Worm (Caenorhabditis elegans) whole organism, L1 larva: ENCODE data around the gene srg-61.

Experiments
- C34B4.2 ChIP-seq: sonication (generic microtip); optimal IDR thresholded peaks from 2 replicates; lab custom pipeline; 2017; ENCODE audit warnings: mild to moderate bottlenecking, missing genetic modification characterization, missing compliant biosample characterization
- aly-2 ChIP-seq: fragments of 150-350 bp; optimal IDR thresholded peaks from 2 replicates; lab custom pipeline; 2014; ENCODE audit warnings: missing biosample characterization, missing genetic modification characterization
- blmp-1 ChIP-seq: fragments of 150-350 bp; optimal IDR thresholded peaks from 2 replicates; lab custom pipeline; 2014; ENCODE audit warnings: missing biosample characterization, missing genetic modification characterization
- ceh-82 ChIP-seq, 3 experiments: fragments of 150-350 bp in 1 of 3; sonication (generic microtip) in 2 of 3; optimal IDR thresholded peaks; 2 replicates each; lab custom pipeline; 2014 to 2017; ENCODE audit warnings: missing biosample characterization in 3 of 3, missing genetic modification characterization in 3 of 3
- efl-3 ChIP-seq: fragments of 200-800 bp; sonication (Bioruptor generic); optimal IDR thresholded peaks from 2 replicates; lab custom pipeline; 2018; ENCODE audit warnings: mild to moderate bottlenecking, missing genetic modification characterization, missing compliant biosample characterization
- egl-27 ChIP-seq, 2 experiments: fragments of 150-350 bp in 1 of 2; sonication (generic microtip); optimal IDR thresholded peaks; 3 replicates each; lab custom pipeline; 2017 to 2018; ENCODE audit warnings: missing biosample characterization in 2 of 2, missing genetic modification characterization in 2 of 2, missing genetic modification reagents in 2 of 2
- fkh-8 ChIP-seq: sonication (generic microtip); optimal IDR thresholded peaks from 2 replicates; lab custom pipeline; 2016; ENCODE audit warnings: mild to moderate bottlenecking, missing genetic modification characterization, missing compliant biosample characterization
- irx-1 ChIP-seq: sonication (generic microtip); optimal IDR thresholded peaks from 2 replicates; lab custom pipeline; 2016; ENCODE audit warnings: missing genetic modification characterization, missing compliant biosample characterization
- lin-14 ChIP-seq: fragments of 200-800 bp; sonication (Bioruptor generic); optimal IDR thresholded peaks from 2 replicates; lab custom pipeline; 2018; ENCODE audit warnings: mild to moderate bottlenecking, missing genetic modification characterization, moderate library complexity, missing compliant biosample characterization
- lin-39 ChIP-seq: fragments of 150-350 bp; optimal IDR thresholded peaks from 2 replicates; lab custom pipeline; 2014; ENCODE audit warnings: missing biosample characterization, missing genetic modification reagents, missing genetic modification characterization
- nhr-11 ChIP-seq: fragments of 150-350 bp; optimal IDR thresholded peaks from 2 replicates; lab custom pipeline; 2014; ENCODE audit warnings: missing biosample characterization, missing genetic modification characterization
- nhr-19 ChIP-seq: fragments of 200-800 bp; sonication (Bioruptor generic); conservative IDR thresholded peaks from 2 replicates; pipeline ENCODE4 v1.3.6; 2022; ENCODE audit warnings: missing genetic modification characterization, missing compliant biosample characterization
- nhr-47 ChIP-seq: sonication (generic microtip); optimal IDR thresholded peaks from 2 replicates; lab custom pipeline; 2016; ENCODE audit warnings: mild to moderate bottlenecking, missing genetic modification characterization, moderate library complexity, missing compliant biosample characterization
- ztf-4 ChIP-seq: fragments of 150-350 bp; optimal IDR thresholded peaks from 2 replicates; lab custom pipeline; 2014; ENCODE audit warnings: missing biosample characterization, missing genetic modification characterization

srg-61 gene

DNA sequence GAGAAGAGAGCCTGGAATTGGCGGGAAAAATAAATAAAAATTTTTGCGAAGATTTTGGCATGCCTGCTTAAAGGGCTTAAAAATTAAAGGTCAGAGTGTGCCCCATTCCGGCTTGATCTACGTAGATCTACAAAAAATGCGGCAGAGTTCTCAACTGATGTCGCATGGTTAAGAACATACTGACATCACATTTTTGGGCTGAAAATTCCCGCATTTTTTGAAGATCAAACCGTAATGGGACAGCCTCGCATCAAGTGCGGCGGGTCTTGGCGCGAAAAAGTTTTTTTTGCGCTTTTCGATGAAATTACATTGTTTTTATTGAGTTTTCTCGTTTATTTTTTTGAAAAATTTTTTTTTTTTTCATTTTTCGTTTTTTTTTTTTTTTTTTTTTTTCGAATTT, 49.2 kb downstream of the srg-61 start:
- TF ChIP-seq lin-39 (tag; lab: Kevin White, UChicago) = no peak

DNA sequence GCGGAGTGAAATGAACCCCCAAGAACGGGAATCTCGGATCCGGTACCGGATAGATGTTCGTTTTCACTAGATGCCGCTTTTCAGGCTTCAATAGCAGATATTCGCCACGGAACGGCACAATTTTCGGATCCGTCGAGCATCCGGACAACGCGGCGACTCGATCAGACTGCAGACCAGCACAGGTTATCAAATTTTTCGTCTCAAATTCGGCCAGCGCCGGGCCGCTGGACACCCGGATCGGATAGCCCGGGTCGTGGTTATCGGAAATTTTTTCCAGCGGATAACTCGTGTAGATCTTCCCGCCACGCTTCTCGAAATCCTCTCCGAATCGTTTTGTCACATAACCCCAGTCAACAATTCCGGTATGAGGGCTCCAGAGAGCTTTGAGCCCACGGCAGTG, 49.6 kb downstream of the srg-61 start:
- TF ChIP-seq egl-27 (tag; optimal IDR thresholded peaks at IDR 0.05; lab: Kevin White, UChicago) (no peak), efl-3 (GFP tag; lab: Kevin White, UChicago) (no peak), aly-2 (tag; lab: Kevin White, UChicago) (no peak), C34B4.2 (no peak), nhr-19 (GFP tag; lab: Robert Waterston, UW) (no peak), nhr-47 (tag; lab: Kevin White, UChicago) (no peak), irx-1 (tag; lab: Kevin White, UChicago) (no peak), fkh-8 (no peak), blmp-1 (tag; lab: Kevin White, UChicago) (no peak), ceh-82 (tag; optimal IDR thresholded peaks at IDR 0.05; lab: Kevin White, UChicago) (no peak), lin-14 (GFP tag; lab: Kevin White, UChicago) (no peak), ztf-4 (tag; lab: Kevin White, UChicago) (no peak), nhr-11 (tag; lab: Kevin White, UChicago) (no peak)
- TF ChIP-seq, all 84 proteins: peak for 0
